Worm (Caenorhabditis elegans) whole organism, L2 larva: ENCODE data around the gene F23A7.5.

Source experiments
- ama-1 ChIP-seq: fragments of 150-350 bp; optimal IDR thresholded peaks from 2 replicates; lab custom pipeline; 2018; ENCODE audit warnings: inconsistent platforms
- elt-1 ChIP-seq: fragments of 150-350 bp; optimal IDR thresholded peaks from 2 replicates; lab custom pipeline; 2014; ENCODE audit warnings: missing biosample characterization, missing genetic modification characterization
- mdl-1 ChIP-seq, 2 experiments: fragments of 150-350 bp in 1 of 2; sonication (generic microtip) in 1 of 2; optimal IDR thresholded peaks; 2 replicates each; lab custom pipeline; 2017; ENCODE audit warnings: missing biosample characterization in 2 of 2, missing genetic modification characterization in 2 of 2
- sma-3 ChIP-seq: sonication (generic microtip); optimal IDR thresholded peaks from 2 replicates; lab custom pipeline; 2016; ENCODE audit warnings: missing genetic modification reagents, missing genetic modification characterization, missing compliant biosample characterization

Gene F23A7.5

ce11 chrX:16285151-16285550 is 56.4 kb downstream of the F23A7.5 start:
- TF ChIP-seq elt-1 (tag; lab: Kevin White, UChicago) = no peak
- peak; percentile 0 for TF ChIP-seq sma-3
- no peak for TF ChIP-seq mdl-1 (tag; optimal IDR thresholded peaks at IDR 0.05; lab: Kevin White, UChicago)
- no peak for TF ChIP-seq ama-1 (lab: Kevin White, UChicago)
